Fruit fly (Drosophila melanogaster) whole organism, embryonic: Measurements from ENCODE around the gene Asator.

Experiments
- CG10979 ChIP-seq: fragments of 200-800 bp; sonication (Bioruptor generic); optimal IDR thresholded peaks from 2 replicates; lab custom pipeline; 2018; ENCODE audit warnings: missing biosample characterization, mild to moderate bottlenecking, missing genetic modification characterization, moderate library complexity
- CG11696 ChIP-seq: fragments of 200-800 bp; sonication (Bioruptor generic); IDR thresholded peaks from 2 replicates; pipeline ENCODE4 v1.3.6; 2022; ENCODE audit warnings: missing biosample characterization, missing genetic modification characterization
- CG13296 ChIP-seq: fragments of 200-800 bp; sonication (Bioruptor generic); optimal IDR thresholded peaks from 3 replicates; lab custom pipeline; 2018; ENCODE audit warnings: missing biosample characterization, mild to moderate bottlenecking, missing genetic modification characterization
- CG13624 ChIP-seq: fragments of 200-800 bp; sonication (Bioruptor generic); optimal IDR thresholded peaks from 2 replicates; lab custom pipeline; 2016; ENCODE audit warnings: missing biosample characterization, missing genetic modification characterization
- CG13775 ChIP-seq: fragments of 200-800 bp; sonication (Bioruptor generic); optimal IDR thresholded peaks from 3 replicates; lab custom pipeline; 2017; ENCODE audit warnings: missing biosample characterization, mild to moderate bottlenecking, missing genetic modification characterization
- CG15479 ChIP-seq: fragments of 200-800 bp; sonication (Bioruptor generic); optimal IDR thresholded peaks from 3 replicates; lab custom pipeline; 2019; ENCODE audit warnings: missing biosample characterization, mild to moderate bottlenecking, missing genetic modification characterization, moderate library complexity
- CG17912 ChIP-seq: fragments of 200-800 bp; sonication (Bioruptor generic); optimal IDR thresholded peaks from 2 replicates; lab custom pipeline; 2018; ENCODE audit warnings: missing biosample characterization, mild to moderate bottlenecking, missing genetic modification characterization
- CG1832 ChIP-seq: fragments of 200-800 bp; sonication (Bioruptor generic); optimal IDR thresholded peaks from 2 replicates; lab custom pipeline; 2017; ENCODE audit warnings: missing biosample characterization, mild to moderate bottlenecking, missing genetic modification characterization, inconsistent platforms
- CG30020 ChIP-seq: fragments of 200-800 bp; optimal IDR thresholded peaks from 2 replicates; lab custom pipeline; 2019; ENCODE audit warnings: missing biosample characterization, mild to moderate bottlenecking, missing genetic modification characterization, moderate library complexity
- CG3065 ChIP-seq: fragments of 200-800 bp; sonication (Bioruptor generic); optimal IDR thresholded peaks from 2 replicates; lab custom pipeline; 2016; ENCODE audit warnings: missing biosample characterization, missing genetic modification characterization
- CG31224 ChIP-seq: fragments of 200-800 bp; sonication (Bioruptor generic); IDR thresholded peaks from 2 replicates; pipeline ENCODE4 v1.3.6; 2022; ENCODE audit warnings: missing biosample characterization, missing genetic modification characterization
- CG32772 ChIP-seq: fragments of 200-800 bp; sonication (Bioruptor generic); IDR thresholded peaks from 2 replicates; pipeline ENCODE4 v1.3.6; 2022; ENCODE audit warnings: missing biosample characterization, missing genetic modification characterization
- CG33557 ChIP-seq: fragments of 200-800 bp; sonication (Bioruptor generic); optimal IDR thresholded peaks from 2 replicates; lab custom pipeline; 2019; ENCODE audit warnings: missing biosample characterization, mild to moderate bottlenecking, missing genetic modification characterization, moderate library complexity
- CG4820 ChIP-seq: fragments of 200-800 bp; sonication (Bioruptor generic); optimal IDR thresholded peaks from 3 replicates; lab custom pipeline; 2016; ENCODE audit warnings: missing biosample characterization, missing genetic modification characterization
- CG6689 ChIP-seq: fragments of 200-800 bp; sonication (Bioruptor generic); IDR thresholded peaks from 2 replicates; pipeline ENCODE4 v1.3.6; 2022; ENCODE audit warnings: missing biosample characterization, missing genetic modification characterization
- CG7372 ChIP-seq: fragments of 200-800 bp; sonication (Bioruptor generic); IDR thresholded peaks from 2 replicates; pipeline ENCODE4 v1.3.6; 2022; ENCODE audit warnings: missing biosample characterization, missing genetic modification characterization
- CG7786 ChIP-seq: fragments of 200-800 bp; sonication (Bioruptor generic); optimal IDR thresholded peaks from 2 replicates; lab custom pipeline; 2016; ENCODE audit warnings: missing biosample characterization, missing genetic modification characterization
- CG7987 ChIP-seq: fragments of 200-800 bp; sonication (Bioruptor generic); optimal IDR thresholded peaks from 2 replicates; lab custom pipeline; 2018; ENCODE audit warnings: missing biosample characterization, mild to moderate bottlenecking, missing genetic modification characterization, moderate library complexity
- CG8924 ChIP-seq: fragments of 200-800 bp; optimal IDR thresholded peaks from 3 replicates; lab custom pipeline; 2019; ENCODE audit warnings: missing biosample characterization, mild to moderate bottlenecking, missing genetic modification characterization, moderate library complexity
- CG8944 ChIP-seq: fragments of 200-800 bp; sonication (Bioruptor generic); optimal IDR thresholded peaks from 3 replicates; lab custom pipeline; 2016; ENCODE audit warnings: missing biosample characterization, missing genetic modification characterization
- CG9437 ChIP-seq: fragments of 200-800 bp; sonication (Bioruptor generic); optimal IDR thresholded peaks from 2 replicates; lab custom pipeline; 2018; ENCODE audit warnings: missing biosample characterization, mild to moderate bottlenecking, missing genetic modification characterization
- CG9876 ChIP-seq: fragments of 200-800 bp; sonication (Bioruptor generic); optimal IDR thresholded peaks from 2 replicates; lab custom pipeline; 2016; ENCODE audit warnings: missing biosample characterization, missing genetic modification characterization
- CkIIα-i1 ChIP-seq: fragments of 200-800 bp; sonication (Bioruptor generic); IDR thresholded peaks from 2 replicates; pipeline ENCODE4 v1.3.6; 2022; ENCODE audit warnings: missing biosample characterization, missing genetic modification characterization
- Dip2 ChIP-seq: fragments of 200-800 bp; sonication (Bioruptor generic); IDR thresholded peaks from 2 replicates; pipeline ENCODE4 v1.3.6; 2022; ENCODE audit warnings: missing biosample characterization, missing genetic modification characterization
- Dip3 ChIP-seq: fragments of 200-800 bp; sonication (Bioruptor generic); optimal IDR thresholded peaks from 3 replicates; lab custom pipeline; 2016; ENCODE audit warnings: missing biosample characterization, missing genetic modification characterization
- Ets97D ChIP-seq: fragments of 200-800 bp; sonication (Bioruptor generic); optimal IDR thresholded peaks from 3 replicates; lab custom pipeline; 2016; ENCODE audit warnings: missing biosample characterization, missing genetic modification characterization
- HmgD ChIP-seq: fragments of 200-800 bp; sonication (Bioruptor generic); optimal IDR thresholded peaks from 3 replicates; lab custom pipeline; 2016; ENCODE audit warnings: missing biosample characterization, missing genetic modification characterization
- Mad ChIP-seq: fragments of 200-800 bp; sonication (Bioruptor generic); optimal IDR thresholded peaks from 2 replicates; lab custom pipeline; 2016; ENCODE audit warnings: missing biosample characterization, missing genetic modification characterization
- Neu2 ChIP-seq: fragments of 200-800 bp; sonication (Bioruptor generic); optimal IDR thresholded peaks from 3 replicates; lab custom pipeline; 2016; ENCODE audit warnings: missing biosample characterization, missing genetic modification characterization, borderline replicate concordance
- Ptx1 ChIP-seq: fragments of 200-800 bp; sonication (Bioruptor generic); IDR thresholded peaks from 2 replicates; pipeline ENCODE4 v1.3.6; 2022; ENCODE audit warnings: missing biosample characterization, missing genetic modification characterization
- Sox100B ChIP-seq: fragments of 200-800 bp; sonication (Bioruptor generic); optimal IDR thresholded peaks from 3 replicates; lab custom pipeline; 2018; ENCODE audit warnings: missing biosample characterization, mild to moderate bottlenecking, missing genetic modification characterization
- Tbp ChIP-seq: fragments of >200 bp; optimal IDR thresholded peaks from 2 replicates; lab custom pipeline; 2018; ENCODE audit warnings: missing biosample characterization, missing genetic modification characterization
- ash1 ChIP-seq: fragments of 200-800 bp; sonication (Bioruptor generic); optimal IDR thresholded peaks from 2 replicates; lab custom pipeline; 2018; ENCODE audit warnings: missing biosample characterization, mild to moderate bottlenecking, missing genetic modification characterization
- btn ChIP-seq: fragments of 200-800 bp; sonication (Bioruptor generic); optimal IDR thresholded peaks from 2 replicates; lab custom pipeline; 2016; ENCODE audit warnings: missing biosample characterization, missing genetic modification characterization
- cad ChIP-seq: fragments of >200 bp; optimal IDR thresholded peaks from 2 replicates; lab custom pipeline; 2017; ENCODE audit warnings: missing biosample characterization, missing genetic modification characterization
- crol ChIP-seq: fragments of 200-800 bp; sonication (Bioruptor generic); IDR thresholded peaks from 2 replicates; pipeline ENCODE4 v1.3.6; 2022; ENCODE audit warnings: missing biosample characterization, missing genetic modification characterization
- cwo ChIP-seq: fragments of 200-800 bp; sonication (Bioruptor generic); optimal IDR thresholded peaks from 3 replicates; lab custom pipeline; 2017; ENCODE audit warnings: missing biosample characterization, missing genetic modification characterization, mild to moderate bottlenecking, moderate library complexity, missing genetic modification reagents
- da ChIP-seq: fragments of 200-800 bp; sonication (Bioruptor generic); optimal IDR thresholded peaks from 2 replicates; lab custom pipeline; 2016; ENCODE audit warnings: missing biosample characterization, missing genetic modification characterization
- ind ChIP-seq: fragments of 200-800 bp; sonication (Bioruptor generic); optimal IDR thresholded peaks from 3 replicates; lab custom pipeline; 2016; ENCODE audit warnings: missing biosample characterization, missing genetic modification characterization
- ken ChIP-seq: fragments of 200-800 bp; sonication (Bioruptor generic); IDR thresholded peaks from 3 replicates; pipeline ENCODE4 v1.3.6; 2022; ENCODE audit warnings: missing biosample characterization, missing genetic modification characterization
- kni ChIP-seq: fragments of 200-800 bp; sonication (Bioruptor generic); optimal IDR thresholded peaks from 3 replicates; lab custom pipeline; 2017; ENCODE audit warnings: mild to moderate bottlenecking, missing biosample characterization, missing genetic modification reagents, missing genetic modification characterization
- lilli ChIP-seq: fragments of 200-800 bp; sonication (Bioruptor generic); optimal IDR thresholded peaks from 3 replicates; lab custom pipeline; 2016; ENCODE audit warnings: missing biosample characterization, missing genetic modification characterization
- otp ChIP-seq: fragments of 200-800 bp; sonication (Bioruptor generic); IDR thresholded peaks from 3 replicates; pipeline ENCODE4, ENCODE4 v1.3.6; 2022; ENCODE audit warnings: missing biosample characterization, missing genetic modification characterization
- pho ChIP-seq: fragments of 200-800 bp; sonication (Bioruptor generic); optimal IDR thresholded peaks from 2 replicates; lab custom pipeline; 2016; ENCODE audit warnings: missing biosample characterization, missing genetic modification characterization
- seq ChIP-seq: fragments of 200-800 bp; sonication (Bioruptor generic); IDR thresholded peaks from 2 replicates; pipeline ENCODE4 v1.3.6; 2022; ENCODE audit warnings: missing biosample characterization, missing genetic modification characterization
- slp2 ChIP-seq: fragments of 200-800 bp; sonication (Bioruptor generic); optimal IDR thresholded peaks from 2 replicates; lab custom pipeline; 2016; ENCODE audit warnings: missing biosample characterization, missing genetic modification characterization
- tna ChIP-seq: fragments of 200-800 bp; sonication (Bioruptor generic); IDR thresholded peaks from 2 replicates; pipeline ENCODE4 v1.3.6; 2022; ENCODE audit warnings: missing biosample characterization, missing genetic modification characterization; ENCODE audit not compliant: partially characterized antibody
- ttk ChIP-seq: fragments of 200-800 bp; sonication (Bioruptor generic); IDR thresholded peaks from 2 replicates; pipeline ENCODE4 v2.1.2; 2022; ENCODE audit warnings: missing biosample characterization, missing genetic modification characterization
- unc-4 ChIP-seq: fragments of 200-800 bp; sonication (Bioruptor generic); IDR thresholded peaks from 2 replicates; pipeline ENCODE4 v1.3.6; 2022; ENCODE audit warnings: missing biosample characterization, missing genetic modification characterization; ENCODE audit not compliant: partially characterized antibody
- usp ChIP-seq: fragments of >200 bp; optimal IDR thresholded peaks from 2 replicates; lab custom pipeline; 2017; ENCODE audit warnings: missing biosample characterization, missing genetic modification characterization

Gene Asator

dm6 chr4:424630-425327 is 64.0 kb downstream of the Asator start (continued):
- TF ChIP-seq CG17912 (peak; percentile 96), btn (GFP tag; lab: Kevin White, UChicago) (peak; percentile 93), usp (GFP tag; lab: Kevin White, UChicago) (no peak), kni (GFP tag; lab: Kevin White, UChicago) (peak; percentile 88), CG32772 (GFP tag; lab: Robert Waterston, UW) (no peak; the same call in 1 of the 2 replicates), HmgD (peak; percentile 94), CG8924 (peak; percentile 72), Ptx1 (GFP tag; lab: Robert Waterston, UW) (peak; percentile 92), da (peak; percentile 86), seq (GFP tag; lab: Robert Waterston, UW) (peak; percentile 71), Sox100B (GFP tag; lab: Kevin White, UChicago) (peak; percentile 84), CG9437 (GFP tag; lab: Kevin White, UChicago) (peak; percentile 82), cwo (no peak), CG8944 (GFP tag; lab: Kevin White, UChicago) (peak; percentile 94), CG13775 (GFP tag; lab: Kevin White, UChicago) (peak; percentile 91), tna (GFP tag; lab: Robert Waterston, UW) (peak; percentile 50; the same call in 1 of the 2 replicates), ttk (GFP tag; lab: Robert Waterston, UW) (no peak; the same call in 1 of the 2 replicates), CkIIα-i1 (GFP tag; lab: Robert Waterston, UW) (no peak; the same call in 1 of the 2 replicates), CG4820 (GFP tag; lab: Kevin White, UChicago) (peak; percentile 92), CG31224 (GFP tag; lab: Robert Waterston, UW) (peak; percentile 79; the same call in 1 of the 2 replicates), Tbp (GFP tag; lab: Kevin White, UChicago) (no peak), unc-4 (GFP tag; lab: Robert Waterston, UW) (no peak), CG11696 (GFP tag; lab: Robert Waterston, UW) (no peak; the same call in 1 of the 2 replicates), CG33557 (GFP tag; lab: Kevin White, UChicago) (peak; percentile 89), lilli (GFP tag; lab: Kevin White, UChicago) (peak; percentile 92), Dip2 (no peak; the same call in 1 of the 2 replicates), CG15479 (GFP tag; lab: Kevin White, UChicago) (no peak), CG13624 (GFP tag; lab: Kevin White, UChicago) (peak; percentile 95), Ets97D (GFP tag; lab: Kevin White, UChicago) (peak; percentile 68), slp2 (GFP tag; lab: Kevin White, UChicago) (peak; percentile 95), Neu2 (GFP tag; lab: Kevin White, UChicago) (peak; percentile 83), cad (GFP tag; lab: Kevin White, UChicago) (no peak), CG1832 (GFP tag; lab: Kevin White, UChicago) (no peak), ash1 (peak; percentile 85), CG13296 (GFP tag; lab: Kevin White, UChicago) (peak; percentile 88), Mad (GFP tag; lab: Kevin White, UChicago) (peak; percentile 94), crol (GFP tag; lab: Robert Waterston, UW) (no peak), CG6689 (GFP tag; lab: Robert Waterston, UW) (no peak; the same call in 1 of the 2 replicates), CG7987 (peak; percentile 96), otp (GFP tag; lab: Robert Waterston, UW) (no peak), CG3065 (GFP tag; lab: Kevin White, UChicago) (peak; percentile 74), ken (GFP tag; lab: Robert Waterston, UW) (no peak), CG7786 (peak; percentile 79), pho (peak; percentile 90), CG7372 (GFP tag; lab: Robert Waterston, UW) (peak; percentile 88), CG9876 (GFP tag; lab: Kevin White, UChicago) (peak; percentile 94), CG30020 (tag; lab: Kevin White, UChicago) (peak; percentile 56), ind (peak; percentile 92), Dip3 (peak; percentile 85), CG10979 (peak; percentile 92)
